Fruit fly (Drosophila melanogaster) Kc167 (cell line): ENCODE data around the gene Sam-S.

Experiments
- Myc ChIP-seq: fragments of >200 bp; optimal IDR thresholded peaks from 2 replicates; lab custom pipeline; 2017; ENCODE audit warnings: missing external identifiers
- Sin3A ChIP-seq: fragments of >200 bp; optimal IDR thresholded peaks from 2 replicates; lab custom pipeline; 2018; ENCODE audit warnings: missing external identifiers
- h ChIP-seq: fragments of >200 bp; optimal IDR thresholded peaks from 3 replicates; lab custom pipeline; 2018; ENCODE audit warnings: missing external identifiers
- insv ChIP-seq: fragments of >200 bp; optimal IDR thresholded peaks from 3 replicates; lab custom pipeline; 2018; ENCODE audit warnings: missing external identifiers
- psq ChIP-seq: fragments of >200 bp; optimal IDR thresholded peaks from 2 replicates; lab custom pipeline; 2017; ENCODE audit warnings: missing external identifiers
- ttk ChIP-seq: sonication (Bioruptor generic); optimal IDR thresholded peaks from 2 replicates; lab custom pipeline; 2017; ENCODE audit warnings: missing external identifiers

Sam-S gene

DNA sequence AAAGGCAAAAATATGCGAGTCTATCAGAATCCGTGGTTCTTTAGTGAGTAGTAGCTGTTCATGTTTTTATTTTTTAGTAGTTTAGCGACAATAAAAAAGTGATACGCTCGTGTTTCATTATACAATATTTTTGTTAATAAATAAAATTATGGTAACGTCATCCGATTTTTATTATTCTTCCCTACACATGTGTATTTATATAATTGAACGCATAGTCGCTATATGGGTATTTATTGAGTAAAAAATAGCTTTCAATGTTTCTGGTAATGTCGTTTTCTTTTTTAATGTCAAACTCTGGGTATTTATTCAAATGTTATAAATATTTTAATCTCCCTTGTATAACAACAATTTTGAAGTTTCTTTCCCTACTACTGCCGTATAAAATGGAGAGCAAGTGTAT lies 30.7 kb upstream of the Sam-S start, which contains the start of gene CG11374:
Gene CG11374, plus strand, starts transcription at position 301 of the 400 bp plus-strand sequence.
- no peak for TF ChIP-seq h (lab: Kevin White, UChicago)
- no peak for TF ChIP-seq ttk (lab: Kevin White, UChicago)
- no peak for TF ChIP-seq Myc (lab: Kevin White, UChicago)
- no peak for TF ChIP-seq insv (lab: Kevin White, UChicago)
- no peak for TF ChIP-seq psq (lab: Kevin White, UChicago)
- TF ChIP-seq Sin3A (lab: Kevin White, UChicago), result no peak

dm6 chr2L:78828-79227 lies 27.9 kb upstream of the Sam-S start:
- TF ChIP-seq psq (lab: Kevin White, UChicago) (no peak), Sin3A (lab: Kevin White, UChicago) (no peak), Myc (lab: Kevin White, UChicago) (no peak)

dm6 chr2L:81198-81597 lies 25.5 kb upstream of the Sam-S start:
- TF ChIP-seq Sin3A (lab: Kevin White, UChicago), result no peak
- no peak for TF ChIP-seq insv (lab: Kevin White, UChicago)
- no peak for TF ChIP-seq Myc (lab: Kevin White, UChicago)
- no peak for TF ChIP-seq h (lab: Kevin White, UChicago)
- no peak for TF ChIP-seq ttk (lab: Kevin White, UChicago)
- TF ChIP-seq psq (lab: Kevin White, UChicago), result no peak

- no peak for TF ChIP-seq insv (lab: Kevin White, UChicago)
- TF ChIP-seq Sin3A (lab: Kevin White, UChicago), result no peak
- no peak for TF ChIP-seq psq (lab: Kevin White, UChicago)
These were observed 24.6 kb upstream of the Sam-S start for dm6 chr2L:82080-82479.

DNA sequence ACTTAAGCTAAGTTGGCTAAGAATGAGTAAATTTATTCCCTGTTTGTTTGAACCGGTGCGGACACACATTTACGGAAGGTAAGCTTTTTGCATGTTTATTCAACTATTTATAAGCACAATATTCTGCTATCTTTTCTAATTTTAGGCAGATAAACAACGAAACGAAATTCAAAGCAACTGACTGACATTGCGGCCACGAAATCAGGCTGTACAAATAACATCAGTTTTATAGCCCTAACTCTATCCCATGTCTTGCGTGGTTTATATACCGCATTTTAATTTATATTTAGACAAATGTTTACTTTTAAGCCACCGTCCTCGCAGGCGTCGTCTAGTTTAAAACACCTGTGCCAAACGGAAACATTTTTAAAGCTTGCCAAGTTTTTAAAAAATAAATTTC lies 21.6 kb upstream of the Sam-S start:
- TF ChIP-seq insv (lab: Kevin White, UChicago), result no peak
- TF ChIP-seq psq (lab: Kevin White, UChicago), result no peak
- TF ChIP-seq ttk (lab: Kevin White, UChicago), result no peak
- no peak for TF ChIP-seq Myc (lab: Kevin White, UChicago)
- no peak for TF ChIP-seq h (lab: Kevin White, UChicago)
- TF ChIP-seq Sin3A (lab: Kevin White, UChicago), result no peak

- no peak for TF ChIP-seq insv (lab: Kevin White, UChicago)
- no peak for TF ChIP-seq Sin3A (lab: Kevin White, UChicago)
- TF ChIP-seq psq (lab: Kevin White, UChicago), result no peak
These were observed 21.0 kb upstream of the Sam-S start for dm6 chr2L:85701-86100.

dm6 chr2L:87255-87723 lies 19.4 kb upstream of the Sam-S start, which contains the start of gene net:
TSS of gene net (minus strand) at chr2L:87387.
- no peak for TF ChIP-seq insv (lab: Kevin White, UChicago)
- TF ChIP-seq ttk (lab: Kevin White, UChicago), result no peak
- TF ChIP-seq Sin3A (lab: Kevin White, UChicago), result no peak
- TF ChIP-seq h (lab: Kevin White, UChicago), result no peak
- no peak for TF ChIP-seq Myc (lab: Kevin White, UChicago)
- no peak for TF ChIP-seq psq (lab: Kevin White, UChicago)

dm6 chr2L:88528-88927 lies 18.2 kb upstream of the Sam-S start:
- TF ChIP-seq Myc (lab: Kevin White, UChicago) (no peak), insv (lab: Kevin White, UChicago) (no peak), psq (lab: Kevin White, UChicago) (no peak), ttk (lab: Kevin White, UChicago) (no peak)

DNA sequence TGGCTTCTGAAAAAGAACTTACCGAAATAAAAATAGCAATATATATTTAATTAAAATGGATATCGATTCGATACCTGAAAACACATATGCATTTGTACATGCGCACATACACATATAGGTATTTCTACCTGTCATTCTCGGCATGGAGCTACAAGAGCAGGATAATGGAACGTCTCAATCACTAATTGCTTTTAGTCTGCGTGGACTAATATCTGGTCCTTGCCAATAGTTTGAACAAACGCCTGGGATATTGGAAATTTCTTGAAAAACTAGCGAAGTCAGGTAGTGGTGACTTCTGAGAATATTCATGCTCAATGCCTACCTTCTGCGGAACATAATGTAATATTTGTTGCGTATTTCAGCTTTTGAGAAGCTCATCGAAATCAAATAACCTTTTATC lies 17.5 kb upstream of the Sam-S start:
- TF ChIP-seq insv (lab: Kevin White, UChicago) (no peak), ttk (lab: Kevin White, UChicago) (no peak), psq (lab: Kevin White, UChicago) (no peak), h (lab: Kevin White, UChicago) (no peak), Sin3A (lab: Kevin White, UChicago) (no peak), Myc (lab: Kevin White, UChicago) (no peak)

DNA sequence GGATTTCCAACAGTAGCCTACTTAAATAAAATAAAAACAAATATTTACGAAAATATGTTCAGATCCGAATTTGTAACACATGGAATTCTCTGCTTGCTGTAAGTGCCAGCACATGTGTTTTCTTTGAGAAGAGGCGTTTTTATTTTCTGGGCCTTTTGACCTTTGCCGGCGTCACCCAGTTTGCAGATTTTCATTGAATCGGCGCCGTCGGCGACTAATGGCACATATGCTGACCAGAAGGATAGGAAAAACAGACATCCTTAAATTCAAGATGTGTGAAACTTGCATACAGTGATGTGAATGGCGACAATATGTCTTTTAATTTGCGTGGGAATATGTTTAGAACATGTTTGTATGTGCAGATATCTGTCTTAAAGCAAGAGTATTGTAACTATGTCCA lies 16.6 kb upstream of the Sam-S start:
- TF ChIP-seq Sin3A (lab: Kevin White, UChicago), result no peak
- TF ChIP-seq Myc (lab: Kevin White, UChicago), result no peak
- TF ChIP-seq h (lab: Kevin White, UChicago), result no peak

dm6 chr2L:91333-91732 lies 15.4 kb upstream of the Sam-S start:
- TF ChIP-seq psq (lab: Kevin White, UChicago) (no peak), Myc (lab: Kevin White, UChicago) (no peak), insv (lab: Kevin White, UChicago) (no peak), Sin3A (lab: Kevin White, UChicago) (no peak), h (lab: Kevin White, UChicago) (no peak), ttk (lab: Kevin White, UChicago) (no peak)

DNA sequence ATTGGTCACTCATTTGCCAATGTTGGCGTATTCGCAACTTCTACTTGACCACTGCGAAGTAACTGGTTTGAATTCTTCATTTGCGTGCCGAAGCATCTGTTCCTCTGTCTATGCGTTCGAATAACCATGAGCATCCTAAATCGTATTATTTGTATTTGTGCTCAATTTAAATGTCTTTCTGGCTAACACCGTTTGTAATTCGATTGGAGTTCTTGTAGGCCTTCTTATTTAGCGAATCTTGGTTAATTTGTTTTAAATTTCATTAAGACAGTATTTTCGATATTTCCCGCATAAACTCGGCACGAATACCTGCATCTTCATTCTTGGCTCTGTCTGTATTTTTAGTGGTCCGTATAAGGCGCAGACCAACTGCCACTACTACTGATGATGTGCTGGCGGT lies 14.9 kb upstream of the Sam-S start:
- TF ChIP-seq Sin3A (lab: Kevin White, UChicago) (no peak), h (lab: Kevin White, UChicago) (no peak)

DNA sequence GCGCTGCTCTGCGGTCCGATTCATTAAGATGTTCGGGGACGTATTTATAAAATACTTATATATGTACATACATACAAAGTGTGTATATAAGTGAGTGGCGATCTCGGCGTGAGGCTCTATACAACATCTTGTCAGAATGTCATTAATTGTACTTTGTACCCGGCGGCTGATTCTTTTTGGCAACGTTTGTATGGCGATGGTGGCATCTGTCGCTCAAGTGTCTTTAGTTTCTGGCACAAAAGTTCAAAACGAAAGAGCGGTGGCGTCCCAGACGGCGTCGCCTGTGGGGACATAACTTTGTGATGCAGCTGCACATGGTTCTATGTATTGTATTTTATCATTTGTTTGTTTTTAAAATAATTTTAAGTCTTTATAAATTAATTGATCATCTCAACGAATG lies 13.7 kb upstream of the Sam-S start:
- TF ChIP-seq insv (lab: Kevin White, UChicago) (no peak), Sin3A (lab: Kevin White, UChicago) (no peak), ttk (lab: Kevin White, UChicago) (no peak), h (lab: Kevin White, UChicago) (no peak), psq (lab: Kevin White, UChicago) (no peak), Myc (lab: Kevin White, UChicago) (no peak)
